Worm (Caenorhabditis elegans) whole organism, midembryonic: ENCODE measurements around the gene fbxb-78.

Source experiments
- T22C8.4 ChIP-seq: fragments of 200-800 bp; sonication (Bioruptor generic); IDR thresholded peaks from 2 replicates; pipeline ENCODE4 v1.3.6; 2022; ENCODE audit warnings: missing genetic modification characterization, missing compliant biosample characterization
- med-1 ChIP-seq: sonication (generic microtip); optimal IDR thresholded peaks from 2 replicates; lab custom pipeline; 2017; ENCODE audit warnings: missing genetic modification characterization, mild to moderate bottlenecking, missing compliant biosample characterization, antibody characterized with exemption, missing genetic modification reagents; ENCODE audit not compliant: insufficient read depth
- ref-1 ChIP-seq: fragments of 200-800 bp; sonication (Bioruptor generic); conservative IDR thresholded peaks from 2 replicates; pipeline ENCODE4 v1.3.6; 2022; ENCODE audit warnings: missing genetic modification reagents, missing genetic modification characterization, missing compliant biosample characterization
- ztf-23 ChIP-seq: fragments of 200-800 bp; sonication (Bioruptor generic); IDR thresholded peaks from 2 replicates; pipeline ENCODE4 v1.3.6; 2022; ENCODE audit warnings: missing genetic modification reagents, missing genetic modification characterization, missing compliant biosample characterization

DNA sequence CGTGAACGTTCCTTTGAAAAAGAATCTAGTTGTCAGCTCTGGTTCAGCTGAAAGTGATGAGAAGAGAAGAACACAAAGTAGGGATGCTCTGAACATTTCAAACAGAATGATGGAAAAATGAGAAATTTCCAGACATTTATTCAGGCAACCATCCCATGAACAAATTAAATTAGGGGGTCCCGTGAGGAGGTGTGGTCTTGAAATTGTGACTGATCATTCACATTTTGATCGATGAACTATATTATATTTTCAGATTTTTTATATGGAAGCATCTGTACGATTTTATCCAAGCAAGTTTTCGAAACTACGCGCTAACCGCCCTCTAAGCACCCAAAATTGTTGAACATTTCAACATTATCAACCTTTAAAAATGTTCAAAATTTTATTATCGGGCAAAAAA, 38.6 kb downstream of the fbxb-78 start, which contains the start of gene R11E3.19:
- TF ChIP-seq T22C8.4 (GFP tag; lab: Robert Waterston, UW), result no peak
- no peak for TF ChIP-seq ref-1 (GFP tag; lab: Robert Waterston, UW)
- no peak for TF ChIP-seq med-1
- no peak for TF ChIP-seq ztf-23 (GFP tag; lab: Robert Waterston, UW)
